Worm (Caenorhabditis elegans) whole organism, L2 larva: Measurements from ENCODE around the gene F10E7.2.

Experiments
- C34F6.9 ChIP-seq: fragments of 150-350 bp; optimal IDR thresholded peaks from 2 replicates; lab custom pipeline; 2014; ENCODE audit warnings: missing biosample characterization, missing genetic modification characterization
- F13H6.1 ChIP-seq: sonication (generic microtip); optimal IDR thresholded peaks from 2 replicates; lab custom pipeline; 2016; ENCODE audit warnings: missing genetic modification characterization, missing compliant biosample characterization
- alr-1 ChIP-seq: fragments of 150-350 bp; optimal IDR thresholded peaks from 2 replicates; lab custom pipeline; 2014; ENCODE audit warnings: missing biosample characterization, missing genetic modification characterization
- aly-2 ChIP-seq: fragments of 150-350 bp; optimal IDR thresholded peaks from 2 replicates; lab custom pipeline; 2014; ENCODE audit warnings: missing biosample characterization, missing genetic modification characterization
- ceh-16 ChIP-seq: fragments of 150-350 bp; optimal IDR thresholded peaks from 2 replicates; lab custom pipeline; 2014; ENCODE audit warnings: missing biosample characterization, missing genetic modification characterization
- lin-13 ChIP-seq: fragments of 150-350 bp; optimal IDR thresholded peaks from 2 replicates; lab custom pipeline; 2014; ENCODE audit warnings: missing biosample characterization, missing genetic modification reagents, missing genetic modification characterization
- lin-39 ChIP-seq: fragments of 150-350 bp; optimal IDR thresholded peaks from 2 replicates; lab custom pipeline; 2014; ENCODE audit warnings: missing biosample characterization, missing genetic modification reagents, missing genetic modification characterization
- lsy-2 ChIP-seq, 2 experiments: fragments of 150-350 bp in 1 of 2; sonication (generic microtip) in 1 of 2; optimal IDR thresholded peaks; 2 replicates each; lab custom pipeline; 2014 to 2017; ENCODE audit warnings: missing biosample characterization in 2 of 2, missing genetic modification characterization in 2 of 2
- nhr-11 ChIP-seq: fragments of 150-350 bp; optimal IDR thresholded peaks from 2 replicates; lab custom pipeline; 2014; ENCODE audit warnings: missing biosample characterization, missing genetic modification characterization
- skn-1 ChIP-seq: sonication (generic microtip); optimal IDR thresholded peaks from 2 replicates; lab custom pipeline; 2017; ENCODE audit warnings: missing biosample characterization, missing genetic modification characterization
- zag-1 ChIP-seq: fragments of 150-350 bp; optimal IDR thresholded peaks from 2 replicates; lab custom pipeline; 2014; ENCODE audit warnings: missing biosample characterization, missing genetic modification characterization
- ztf-11 ChIP-seq: sonication (generic microtip); optimal IDR thresholded peaks from 2 replicates; lab custom pipeline; 2017; ENCODE audit warnings: missing biosample characterization, missing genetic modification characterization

DNA sequence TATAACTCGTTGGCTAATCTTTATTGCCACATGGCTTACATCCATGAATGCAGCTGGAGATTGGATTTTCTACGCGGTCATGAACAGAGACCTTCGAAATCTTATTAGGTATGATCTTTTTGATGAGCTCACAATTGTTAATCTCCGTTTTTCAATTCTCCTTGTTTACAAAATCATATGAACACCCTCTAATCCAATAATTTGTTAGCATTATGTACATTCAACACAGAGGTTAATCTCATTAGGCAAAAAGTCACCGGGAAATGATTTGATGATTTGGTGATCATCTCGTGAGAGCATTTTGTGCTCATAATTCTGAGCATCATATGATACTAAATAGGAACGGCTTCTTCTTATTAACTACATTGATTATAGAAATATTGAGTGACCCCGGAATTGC, 24.2 kb downstream of the F10E7.2 start:
- no peak for TF ChIP-seq alr-1
- no peak for TF ChIP-seq zag-1 (tag; lab: Kevin White, UChicago)
- TF ChIP-seq lin-39, result no peak
- no peak for TF ChIP-seq C34F6.9 (tag; lab: Kevin White, UChicago)
- TF ChIP-seq F13H6.1, result no peak
- TF ChIP-seq ztf-11, result no peak
- no peak for TF ChIP-seq lin-13 (GFP tag; lab: Kevin White, UChicago)
- no peak for TF ChIP-seq nhr-11 (tag; lab: Kevin White, UChicago)
- no peak for TF ChIP-seq aly-2
- TF ChIP-seq skn-1 (tag; lab: Kevin White, UChicago), result no peak
- TF ChIP-seq ceh-16 (tag; lab: Kevin White, UChicago), result no peak
- TF ChIP-seq lsy-2 (tag; optimal IDR thresholded peaks at IDR 0.05; lab: Kevin White, UChicago), result no peak
